Worm (Caenorhabditis elegans) whole organism, L4 larva: ENCODE results near the gene npr-4.

Experiments
- F26F4.8 ChIP-seq: fragments of 200-800 bp; sonication (Bioruptor generic); conservative IDR thresholded peaks from 2 replicates; pipeline ENCODE4 v1.3.6; 2022; ENCODE audit warnings: missing genetic modification characterization, missing compliant biosample characterization
- F44E2.7 ChIP-seq: fragments of 200-800 bp; sonication (Bioruptor generic); IDR thresholded peaks from 2 replicates; pipeline ENCODE4 v2.1.2; 2022; ENCODE audit warnings: missing genetic modification characterization, missing compliant biosample characterization
- F49E8.2 ChIP-seq: sonication (generic microtip); optimal IDR thresholded peaks from 2 replicates; lab custom pipeline; 2016; ENCODE audit warnings: missing compliant biosample characterization, mild to moderate bottlenecking, missing genetic modification characterization, borderline replicate concordance
- T26A8.4 ChIP-seq: fragments of 200-800 bp; sonication (Bioruptor generic); IDR thresholded peaks from 2 replicates; pipeline ENCODE4 v1.3.6; 2022; ENCODE audit warnings: missing genetic modification characterization, missing compliant biosample characterization
- Y105C5A.15 ChIP-seq: fragments of 200-800 bp; sonication (Bioruptor generic); IDR thresholded peaks from 2 replicates; pipeline ENCODE4 v1.3.6; 2022; ENCODE audit warnings: missing genetic modification characterization, missing compliant biosample characterization
- Y48G9A.11 ChIP-seq: fragments of 200-800 bp; sonication (Bioruptor generic); IDR thresholded peaks from 2 replicates; pipeline ENCODE4 v1.3.6; 2022; ENCODE audit warnings: missing genetic modification reagents, missing genetic modification characterization, missing compliant biosample characterization
- Y5F2A.4 ChIP-seq: fragments of 200-800 bp; sonication (Bioruptor generic); optimal IDR thresholded peaks from 2 replicates; lab custom pipeline; 2018; ENCODE audit warnings: mild to moderate bottlenecking, missing genetic modification characterization, missing compliant biosample characterization
- Y75B8A.6 ChIP-seq: fragments of 200-800 bp; sonication (Bioruptor generic); IDR thresholded peaks from 2 replicates; pipeline ENCODE4 v1.3.6; 2022; ENCODE audit warnings: missing genetic modification reagents, missing genetic modification characterization, missing compliant biosample characterization
- ZK546.5 ChIP-seq, 2 experiments: sonication (generic microtip); optimal IDR thresholded peaks; 2 replicates each; lab custom pipeline; 2017; ENCODE audit warnings: missing biosample characterization in 2 of 2, missing genetic modification characterization in 2 of 2
- aha-1 ChIP-seq: fragments of 150-350 bp; peaks from one replicate; lab custom pipeline; 2014; ENCODE audit warnings: missing biosample characterization, missing genetic modification characterization
- ama-1 ChIP-seq: fragments of 150-350 bp; optimal IDR thresholded peaks from 2 replicates; lab custom pipeline; 2014; ENCODE audit warnings: inconsistent platforms, mixed read lengths
- arid-1 ChIP-seq: fragments of 200-800 bp; sonication (Bioruptor generic); conservative IDR thresholded peaks from 2 replicates; pipeline ENCODE4 v1.3.6; 2022; ENCODE audit warnings: missing genetic modification reagents, missing genetic modification characterization, missing compliant biosample characterization
- ceh-20 ChIP-seq: fragments of 200-800 bp; sonication (Bioruptor generic); IDR thresholded peaks from 2 replicates; pipeline ENCODE4 v1.3.6; 2022; ENCODE audit warnings: missing genetic modification reagents, missing genetic modification characterization, missing compliant biosample characterization
- ceh-28 ChIP-seq: fragments of 150-350 bp; optimal IDR thresholded peaks from 2 replicates; lab custom pipeline; 2014; ENCODE audit warnings: missing biosample characterization, missing genetic modification reagents, missing genetic modification characterization
- ceh-32 ChIP-seq: sonication (generic microtip); optimal IDR thresholded peaks from 2 replicates; lab custom pipeline; 2016; ENCODE audit warnings: mild to moderate bottlenecking, missing genetic modification characterization, missing compliant biosample characterization; ENCODE audit not compliant: poor library complexity
- ceh-82 ChIP-seq: sonication (generic microtip); optimal IDR thresholded peaks from 2 replicates; lab custom pipeline; 2017; ENCODE audit warnings: missing biosample characterization, missing genetic modification characterization
- cey-2 ChIP-seq: sonication (generic microtip); optimal IDR thresholded peaks from 3 replicates; lab custom pipeline; 2017; ENCODE audit warnings: missing genetic modification characterization, mild to moderate bottlenecking, missing compliant biosample characterization, antibody characterized with exemption, borderline replicate concordance; ENCODE audit not compliant: insufficient read depth
- daf-12 ChIP-seq: fragments of 150-350 bp; optimal IDR thresholded peaks from 2 replicates; lab custom pipeline; 2014; ENCODE audit warnings: missing biosample characterization, missing genetic modification reagents, missing genetic modification characterization
- daf-19 ChIP-seq: fragments of 200-800 bp; sonication (Bioruptor generic); conservative IDR thresholded peaks from 2 replicates; pipeline ENCODE4 v1.3.6; 2022; ENCODE audit warnings: missing genetic modification characterization, missing compliant biosample characterization
- dpl-1 ChIP-seq: fragments of 150-350 bp; optimal IDR thresholded peaks from 2 replicates; lab custom pipeline; 2014; ENCODE audit warnings: missing biosample characterization, missing genetic modification reagents, missing genetic modification characterization
- duxl-1 ChIP-seq: sonication (generic microtip); optimal IDR thresholded peaks from 2 replicates; lab custom pipeline; 2016; ENCODE audit warnings: mild to moderate bottlenecking, missing genetic modification characterization, moderate library complexity, missing compliant biosample characterization; ENCODE audit not compliant: poor library complexity
- dve-1 ChIP-seq: sonication (generic microtip); optimal IDR thresholded peaks from 2 replicates; lab custom pipeline; 2017; ENCODE audit warnings: antibody characterized with exemption, mild to moderate bottlenecking, missing genetic modification characterization, missing compliant biosample characterization; ENCODE audit not compliant: insufficient read depth
- egl-43 ChIP-seq: fragments of 200-800 bp; sonication (Bioruptor generic); IDR thresholded peaks from 2 replicates; pipeline ENCODE4 v1.3.6; 2022; ENCODE audit warnings: missing genetic modification reagents, missing genetic modification characterization, missing compliant biosample characterization
- fkh-10 ChIP-seq: fragments of 150-350 bp; optimal IDR thresholded peaks from 2 replicates; lab custom pipeline; 2014; ENCODE audit warnings: missing biosample characterization, missing genetic modification reagents, missing genetic modification characterization
- gei-8 ChIP-seq: fragments of 200-800 bp; sonication (Bioruptor generic); optimal IDR thresholded peaks from 2 replicates; lab custom pipeline; 2018; ENCODE audit warnings: mild to moderate bottlenecking, missing genetic modification characterization, missing compliant biosample characterization
- hlh-30 ChIP-seq: sonication (generic microtip); optimal IDR thresholded peaks from 2 replicates; lab custom pipeline; 2017; ENCODE audit warnings: antibody characterized with exemption, mild to moderate bottlenecking, missing genetic modification characterization, missing compliant biosample characterization; ENCODE audit not compliant: insufficient read depth
- hmg-1.1 ChIP-seq: fragments of 200-800 bp; sonication (Bioruptor generic); IDR thresholded peaks from 2 replicates; pipeline ENCODE4 v1.3.6; 2022; ENCODE audit warnings: missing genetic modification reagents, missing genetic modification characterization, missing compliant biosample characterization
- lim-7 ChIP-seq: fragments of 200-800 bp; sonication (Bioruptor generic); IDR thresholded peaks from 2 replicates; pipeline ENCODE4 v1.3.6; 2022; ENCODE audit warnings: missing genetic modification characterization, missing compliant biosample characterization
- lin-1 ChIP-seq: fragments of 200-800 bp; sonication (Bioruptor generic); IDR thresholded peaks from 2 replicates; pipeline ENCODE4 v1.3.6; 2022; ENCODE audit warnings: missing genetic modification reagents, missing genetic modification characterization, missing compliant biosample characterization
- lin-15B ChIP-seq: fragments of 150-350 bp; sonication (generic microtip); optimal IDR thresholded peaks from 3 replicates; lab custom pipeline; 2014; ENCODE audit warnings: missing biosample characterization, missing genetic modification characterization
- lin-38 ChIP-seq: fragments of 200-800 bp; sonication (Bioruptor generic); IDR thresholded peaks from 2 replicates; pipeline ENCODE4 v1.3.6; 2022; ENCODE audit warnings: missing genetic modification reagents, missing genetic modification characterization, missing compliant biosample characterization
- madf-5 ChIP-seq, 2 experiments: fragments of 200-800 bp; sonication (Bioruptor generic); IDR thresholded peaks; 2 replicates each; pipeline ENCODE4 v1.3.6; 2022; ENCODE audit warnings: missing compliant biosample characterization in 2 of 2, missing genetic modification characterization in 2 of 2
- mep-1 ChIP-seq: fragments of 150-350 bp; sonication (generic microtip); optimal IDR thresholded peaks from 3 replicates; lab custom pipeline; 2014; ENCODE audit warnings: missing biosample characterization, missing genetic modification characterization
- mxl-2 ChIP-seq: fragments of 200-800 bp; sonication (Bioruptor generic); conservative IDR thresholded peaks from 2 replicates; pipeline ENCODE4 v1.3.6; 2022; ENCODE audit warnings: missing genetic modification reagents, missing genetic modification characterization, missing compliant biosample characterization
- nhr-111 ChIP-seq: fragments of 200-800 bp; sonication (Bioruptor generic); optimal IDR thresholded peaks from 2 replicates; lab custom pipeline; 2018; ENCODE audit warnings: mild to moderate bottlenecking, missing genetic modification characterization, missing compliant biosample characterization
- nhr-237 ChIP-seq: sonication (generic microtip); optimal IDR thresholded peaks from 2 replicates; lab custom pipeline; 2017; ENCODE audit warnings: missing biosample characterization, missing genetic modification characterization
- nhr-25 ChIP-seq: sonication (generic microtip); optimal IDR thresholded peaks from 2 replicates; lab custom pipeline; 2017; ENCODE audit warnings: missing genetic modification characterization, mild to moderate bottlenecking, missing compliant biosample characterization, antibody characterized with exemption, moderate library complexity, borderline replicate concordance; ENCODE audit not compliant: insufficient read depth
- nhr-28 ChIP-seq: fragments of 150-350 bp; optimal IDR thresholded peaks from 2 replicates; lab custom pipeline; 2014; ENCODE audit warnings: missing biosample characterization, missing genetic modification characterization
- nhr-41 ChIP-seq: fragments of 200-800 bp; sonication (Bioruptor generic); IDR thresholded peaks from 2 replicates; pipeline ENCODE4 v1.3.6; 2022; ENCODE audit warnings: missing genetic modification reagents, missing genetic modification characterization, missing compliant biosample characterization
- nhr-42 ChIP-seq: fragments of 200-800 bp; sonication (Bioruptor generic); IDR thresholded peaks from 2 replicates; pipeline ENCODE4 v1.3.6; 2022; ENCODE audit warnings: missing genetic modification characterization, missing compliant biosample characterization
- nhr-48 ChIP-seq: sonication (generic microtip); optimal IDR thresholded peaks from 2 replicates; lab custom pipeline; 2016; ENCODE audit warnings: mild to moderate bottlenecking, missing genetic modification characterization, missing compliant biosample characterization
- nhr-76 ChIP-seq: fragments of 150-350 bp; optimal IDR thresholded peaks from 2 replicates; lab custom pipeline; 2014; ENCODE audit warnings: missing biosample characterization, missing genetic modification characterization
- nhr-77 ChIP-seq: fragments of 150-350 bp; optimal IDR thresholded peaks from 2 replicates; lab custom pipeline; 2014; ENCODE audit warnings: missing biosample characterization, missing genetic modification characterization
- rbr-2 ChIP-seq: sonication (generic microtip); optimal IDR thresholded peaks from 2 replicates; lab custom pipeline; 2016; ENCODE audit warnings: missing genotype, missing genetic modification characterization, missing compliant biosample characterization
- snpc-1.2 ChIP-seq: fragments of 200-800 bp; sonication (Bioruptor generic); IDR thresholded peaks from 2 replicates; pipeline ENCODE4 v1.3.6; 2022; ENCODE audit warnings: missing genetic modification reagents, missing genetic modification characterization, missing compliant biosample characterization
- spr-3 ChIP-seq: fragments of 200-800 bp; sonication (Bioruptor generic); optimal IDR thresholded peaks from 2 replicates; lab custom pipeline; 2018; ENCODE audit warnings: mild to moderate bottlenecking, missing genetic modification characterization, missing compliant biosample characterization
- unc-39 ChIP-seq: sonication (generic microtip); optimal IDR thresholded peaks from 2 replicates; lab custom pipeline; 2017; ENCODE audit warnings: missing biosample characterization, missing genetic modification characterization
- unc-62 ChIP-seq, 3 experiments: fragments of 150-350 bp in 1 of 3; sonication (generic microtip); optimal IDR thresholded peaks in 2 of 3; peaks in 1 of 3; 1 replicate in 1 of 3; 2 replicates in 2 of 3; lab custom pipeline; 2014 to 2017; ENCODE audit warnings: missing biosample characterization in 3 of 3, missing genetic modification characterization in 3 of 3, missing genetic modification reagents in 3 of 3, missing genotype in 1 of 3
- vab-7 ChIP-seq: fragments of 200-800 bp; sonication (Bioruptor generic); IDR thresholded peaks from 2 replicates; pipeline ENCODE4 v1.3.6; 2022; ENCODE audit warnings: missing genetic modification reagents, missing genetic modification characterization, missing compliant biosample characterization
- zag-1 ChIP-seq: fragments of 150-350 bp; optimal IDR thresholded peaks from 2 replicates; lab custom pipeline; 2014; ENCODE audit warnings: missing biosample characterization, missing genetic modification characterization
- ztf-7 ChIP-seq: fragments of 150-350 bp; optimal IDR thresholded peaks from 2 replicates; lab custom pipeline; 2014; ENCODE audit warnings: missing biosample characterization, missing genetic modification characterization

The npr-4 gene

DNA sequence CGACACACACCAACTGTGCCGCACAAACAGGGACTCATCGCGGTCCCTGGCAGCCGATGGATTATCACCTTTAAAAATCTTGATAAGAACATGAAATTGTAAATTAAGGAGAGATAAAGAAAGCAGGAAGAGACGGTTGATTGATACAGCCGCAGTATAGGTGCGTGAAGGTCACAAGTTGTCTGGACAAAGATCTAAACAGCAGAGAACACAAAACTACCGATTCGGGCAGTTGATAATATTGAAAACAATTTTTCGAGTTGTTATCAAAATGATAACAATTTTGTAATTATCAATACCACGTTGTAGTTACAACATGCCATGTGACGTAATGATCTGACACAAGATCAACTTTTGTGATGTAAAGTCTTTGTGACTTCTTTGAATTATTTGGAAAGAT lies 50.7 kb downstream of the npr-4 start (continued):
- TF ChIP-seq spr-3 (GFP tag; lab: Kevin White, UChicago) = no peak
- TF ChIP-seq rbr-2 (tag; lab: Kevin White, UChicago) = peak; percentile 27
- no peak for TF ChIP-seq zag-1 (tag; lab: Kevin White, UChicago)
- no peak for TF ChIP-seq unc-39 (tag; lab: Kevin White, UChicago)
- peak; percentile 94 for TF ChIP-seq nhr-48
- TF ChIP-seq daf-12 = no peak
- TF ChIP-seq nhr-28 (tag; lab: Kevin White, UChicago) = peak; percentile 99
- TF ChIP-seq arid-1 = no peak
- peak; percentile 93 for TF ChIP-seq hlh-30 (tag; lab: Kevin White, UChicago)
- peak; percentile 89 for TF ChIP-seq nhr-25
- no peak for TF ChIP-seq lin-15B (tag; lab: Kevin White, UChicago)
- no peak for TF ChIP-seq mxl-2
- 0 out of 2 replicates have a peak, but pooled peaks have one; percentile 55 for TF ChIP-seq nhr-42 (GFP tag; lab: Robert Waterston, UW)
- peak; percentile 91 for TF ChIP-seq cey-2
- TF ChIP-seq Y5F2A.4 (GFP tag; lab: Kevin White, UChicago) = no peak
- no peak for TF ChIP-seq madf-5 (GFP tag; IDR thresholded peaks at IDR 0.05; lab: Robert Waterston, UW)
- no peak for TF ChIP-seq hmg-1.1 (GFP tag; lab: Robert Waterston, UW)
- TF ChIP-seq Y48G9A.11 = no peak
- 0 out of 2 replicates have a peak, but pooled peaks have one; percentile 43 for TF ChIP-seq ceh-20 (GFP tag; lab: Robert Waterston, UW)
- no peak for TF ChIP-seq ZK546.5 (tag; optimal IDR thresholded peaks at IDR 0.05; lab: Kevin White, UChicago)
- TF ChIP-seq nhr-76 (tag; lab: Kevin White, UChicago) = peak; percentile 18
- no peak for TF ChIP-seq nhr-111 (GFP tag; lab: Kevin White, UChicago)
- TF ChIP-seq nhr-41 (GFP tag; lab: Robert Waterston, UW) = no peak
- TF ChIP-seq Y105C5A.15 (GFP tag; lab: Robert Waterston, UW) = no peak
- TF ChIP-seq vab-7 (GFP tag; lab: Robert Waterston, UW) = no peak
- peak; percentile 62; the same call in 1 of the 2 replicates for TF ChIP-seq T26A8.4 (GFP tag; lab: Robert Waterston, UW)
- TF ChIP-seq Y75B8A.6 (GFP tag; lab: Robert Waterston, UW) = no peak
- peak; percentile 98 for TF ChIP-seq dve-1 (tag; lab: Kevin White, UChicago)
- peak; percentile 48 for TF ChIP-seq duxl-1 (tag; lab: Kevin White, UChicago)
- TF ChIP-seq lin-38 = no peak
- TF ChIP-seq nhr-77 (tag; lab: Kevin White, UChicago) = peak; percentile 92
- no peak for TF ChIP-seq F44E2.7
- peak; percentile 82 for TF ChIP-seq mep-1 (tag; lab: Kevin White, UChicago)
- no peak for TF ChIP-seq ceh-32 (tag; lab: Kevin White, UChicago)
- no peak for TF ChIP-seq snpc-1.2
- peak in 1 of 2 experiments; percentile 81 for TF ChIP-seq unc-62 (GFP tag; optimal IDR thresholded peaks at IDR 0.05 in 1 of 2; lab: Kevin White, UChicago)
- no peak for TF ChIP-seq unc-62 (tag; optimal IDR thresholded peaks at IDR 0.05; lab: Kevin White, UChicago)
- TF ChIP-seq F26F4.8 = no peak
- TF ChIP-seq lim-7 (GFP tag; lab: Robert Waterston, UW) = no peak
- no peak for TF ChIP-seq fkh-10 (GFP tag; lab: Kevin White, UChicago)
- no peak for TF ChIP-seq daf-19 (GFP tag; lab: Robert Waterston, UW)
- no peak for TF ChIP-seq ceh-82 (tag; lab: Kevin White, UChicago)
- TF ChIP-seq ama-1 (lab: Kevin White, UChicago) = no peak
- no peak for TF ChIP-seq egl-43 (GFP tag; lab: Robert Waterston, UW)
- peak; percentile 94 for TF ChIP-seq aha-1 (tag; lab: Kevin White, UChicago)
- TF ChIP-seq dpl-1 (GFP tag; lab: Kevin White, UChicago) = peak; percentile 54
- TF ChIP-seq ztf-7 = peak; percentile 86
- TF ChIP-seq gei-8 (GFP tag; lab: Kevin White, UChicago) = peak; percentile 77
- peak; percentile 78 for TF ChIP-seq lin-1 (GFP tag; lab: Robert Waterston, UW)
- no peak for TF ChIP-seq nhr-237
- no peak for TF ChIP-seq F49E8.2
- TF ChIP-seq ceh-28 (tag; lab: Kevin White, UChicago) = no peak
